Fruit fly (Drosophila melanogaster): Measurements from ENCODE around the gene Eig71Ef.

The Eig71Ef gene

dm6 chr3L:15646182-15646581 lies 11.0 kb downstream of the Eig71Ef start:
- no peak for TF ChIP-seq topi (GFP tag; optimal IDR thresholded peaks at IDR 0.05)
- TF ChIP-seq CG8119 (GFP tag; IDR thresholded peaks at IDR 0.05), result 0 out of 3 replicates have a peak, but pooled peaks have one; percentile 14
- no peak for TF ChIP-seq CG6276 (GFP tag; optimal IDR thresholded peaks at IDR 0.05)
- peak; percentile 3 for TF ChIP-seq Hr4 (GFP tag; optimal IDR thresholded peaks at IDR 0.05)
- peak; percentile 34 for TF ChIP-seq svp (GFP tag)
- peak; percentile 24 for TF ChIP-seq Eip78C (GFP tag)

dm6 chr3L:15641590-15642019 lies 15.6 kb downstream of the Eig71Ef start:
- TF ChIP-seq Eip93F (GFP tag; optimal IDR thresholded peaks at IDR 0.05) (no peak), Sox14 (GFP tag; optimal IDR thresholded peaks at IDR 0.05) (peak; percentile 64), Smox (GFP tag; optimal IDR thresholded peaks at IDR 0.05) (peak; percentile 49), fkh (GFP tag; optimal IDR thresholded peaks at IDR 0.05) (no peak), CG4318 (GFP tag; optimal IDR thresholded peaks at IDR 0.05) (peak; percentile 14), Eip78C (GFP tag) (peak; percentile 75), Hr4 (GFP tag; optimal IDR thresholded peaks at IDR 0.05) (no peak), acj6 (GFP tag; optimal IDR thresholded peaks at IDR 0.05) (peak; percentile 31), net (GFP tag; optimal IDR thresholded peaks at IDR 0.05) (peak; percentile 5), Sox102F (GFP tag; optimal IDR thresholded peaks at IDR 0.05) (peak; percentile 53), esn (GFP tag; optimal IDR thresholded peaks at IDR 0.05) (peak; percentile 73), CG16779 (tag; optimal IDR thresholded peaks at IDR 0.05) (no peak), Ets96B (tag; optimal IDR thresholded peaks at IDR 0.05) (peak; percentile 50), Sox15 (GFP tag; optimal IDR thresholded peaks at IDR 0.05) (no peak), CG3032 (tag; optimal IDR thresholded peaks at IDR 0.05) (peak; percentile 41), Ets21C (GFP tag; optimal IDR thresholded peaks at IDR 0.05) (peak; percentile 3), ss (GFP tag; optimal IDR thresholded peaks at IDR 0.05) (peak in 1 of 2 experiments; percentile 51), Met (GFP tag; optimal IDR thresholded peaks at IDR 0.05) (peak; percentile 65), vri (GFP tag; optimal IDR thresholded peaks at IDR 0.05) (no peak), CG6163 (GFP tag; IDR thresholded peaks at IDR 0.05) (peak; percentile 41; the same call in 1 of the 3 replicates), CG31627 (GFP tag; optimal IDR thresholded peaks at IDR 0.05) (peak; percentile 38), Gug (GFP tag; IDR thresholded peaks at IDR 0.05) (0 out of 2 replicates have a peak, but pooled peaks have one; percentile 21), CG11294 (GFP tag; IDR thresholded peaks at IDR 0.05) (no peak), fd59A (GFP tag; optimal IDR thresholded peaks at IDR 0.05) (peak; percentile 33), Eip75B (GFP tag; optimal IDR thresholded peaks at IDR 0.05) (peak; percentile 52), CG11902 (GFP tag; optimal IDR thresholded peaks at IDR 0.05) (peak; percentile 31), CG15336 (GFP tag; IDR thresholded peaks at IDR 0.05) (0 out of 2 replicates have a peak, but pooled peaks have one; percentile 27), CG32006 (GFP tag; optimal IDR thresholded peaks at IDR 0.05) (peak; percentile 51), CG1621 (tag; optimal IDR thresholded peaks at IDR 0.05) (peak; percentile 3), pdm3 (GFP tag; optimal IDR thresholded peaks at IDR 0.05) (peak; percentile 44), CG3919 (GFP tag; optimal IDR thresholded peaks at IDR 0.05) (peak; percentile 63), CG6808 (GFP tag; optimal IDR thresholded peaks at IDR 0.05) (peak; percentile 29), svp (GFP tag) (peak; percentile 73), CG34406 (GFP tag; optimal IDR thresholded peaks at IDR 0.05) (peak; percentile 23), spab (GFP tag; optimal IDR thresholded peaks at IDR 0.05) (peak; percentile 29), CG10631 (GFP tag; optimal IDR thresholded peaks at IDR 0.05) (peak; percentile 49), dsx (GFP tag; optimal IDR thresholded peaks at IDR 0.05; ENCODE audit: poor library complexity, severe bottlenecking) (peak; percentile 17), CG6792 (GFP tag; optimal IDR thresholded peaks at IDR 0.05) (peak; percentile 45), achi (GFP tag; optimal IDR thresholded peaks at IDR 0.05) (no peak), salr (GFP tag; optimal IDR thresholded peaks at IDR 0.05) (peak in 1 of 2 experiments; percentile 20), Hr39 (GFP tag; optimal IDR thresholded peaks at IDR 0.05) (peak; percentile 18), eg (GFP tag; IDR thresholded peaks at IDR 0.05) (no peak), Blimp-1 (GFP tag; optimal IDR thresholded peaks at IDR 0.05) (peak; percentile 49), topi (GFP tag; optimal IDR thresholded peaks at IDR 0.05) (peak; percentile 64), Hr38 (GFP tag; optimal IDR thresholded peaks at IDR 0.05) (no peak), CG6276 (GFP tag; optimal IDR thresholded peaks at IDR 0.05) (no peak), CG11762 (GFP tag; optimal IDR thresholded peaks at IDR 0.05; ENCODE audit: insufficient read depth) (peak; percentile 43), CG8632 (GFP tag; optimal IDR thresholded peaks at IDR 0.05) (peak; percentile 44)
